Fruit fly (Drosophila melanogaster) whole organism, embryonic: ENCODE results near the gene spel1.

Source experiments
- Asciz ChIP-seq: fragments of 200-800 bp; sonication (Bioruptor generic); optimal IDR thresholded peaks from 2 replicates; lab custom pipeline; 2017; ENCODE audit warnings: missing biosample characterization, mild to moderate bottlenecking, missing genetic modification characterization, missing genetic modification reagents
- Awh ChIP-seq: fragments of 200-800 bp; sonication (Bioruptor generic); IDR thresholded peaks from 2 replicates; pipeline ENCODE4, ENCODE4 v1.3.6; 2022; ENCODE audit warnings: missing biosample characterization, missing genetic modification characterization
- Bgb ChIP-seq: fragments of 200-800 bp; sonication (Bioruptor generic); IDR thresholded peaks from 2 replicates; pipeline ENCODE4 v1.3.6; 2022; ENCODE audit warnings: missing biosample characterization, missing genetic modification characterization; ENCODE audit not compliant: partially characterized antibody
- CG10274 ChIP-seq: fragments of 200-800 bp; sonication (Bioruptor generic); optimal IDR thresholded peaks from 3 replicates; lab custom pipeline; 2017; ENCODE audit warnings: missing biosample characterization, mild to moderate bottlenecking, missing genetic modification characterization
- CG11723 ChIP-seq: fragments of 200-800 bp; sonication (Bioruptor generic); optimal IDR thresholded peaks from 2 replicates; lab custom pipeline; 2017; ENCODE audit warnings: missing biosample characterization, mild to moderate bottlenecking, missing genetic modification characterization
- CG12071 ChIP-seq: fragments of 200-800 bp; sonication (Bioruptor generic); optimal IDR thresholded peaks from 3 replicates; lab custom pipeline; 2018; ENCODE audit warnings: missing biosample characterization, mild to moderate bottlenecking, missing genetic modification characterization
- CG12236 ChIP-seq: fragments of 200-800 bp; sonication (Bioruptor generic); optimal IDR thresholded peaks from 2 replicates; lab custom pipeline; 2016; ENCODE audit warnings: missing biosample characterization, missing genetic modification characterization
- CG14441 ChIP-seq: fragments of 200-800 bp; sonication (Bioruptor generic); IDR thresholded peaks from 2 replicates; pipeline ENCODE4 v1.3.6; 2022; ENCODE audit warnings: missing biosample characterization, missing genetic modification characterization
- CG15696 ChIP-seq: fragments of 200-800 bp; sonication (Bioruptor generic); optimal IDR thresholded peaks from 2 replicates; lab custom pipeline; 2019; ENCODE audit warnings: missing biosample characterization, mild to moderate bottlenecking, missing genetic modification characterization, moderate library complexity
- CG16815 ChIP-seq: fragments of 200-800 bp; sonication (Bioruptor generic); optimal IDR thresholded peaks from 3 replicates; lab custom pipeline; 2017; ENCODE audit warnings: missing biosample characterization, mild to moderate bottlenecking, missing genetic modification characterization
- CG17385 ChIP-seq: fragments of 200-800 bp; sonication (Bioruptor generic); optimal IDR thresholded peaks from 3 replicates; lab custom pipeline; 2018; ENCODE audit warnings: missing biosample characterization, mild to moderate bottlenecking, missing genetic modification characterization
- CG32772 ChIP-seq: fragments of 200-800 bp; sonication (Bioruptor generic); IDR thresholded peaks from 2 replicates; pipeline ENCODE4 v1.3.6; 2022; ENCODE audit warnings: missing biosample characterization, missing genetic modification characterization
- CG3407 ChIP-seq: fragments of 200-800 bp; sonication (Bioruptor generic); optimal IDR thresholded peaks from 2 replicates; lab custom pipeline; 2018; ENCODE audit warnings: missing biosample characterization, mild to moderate bottlenecking, missing genetic modification characterization
- CG34376 ChIP-seq: fragments of 200-800 bp; sonication (Bioruptor generic); optimal IDR thresholded peaks from 2 replicates; lab custom pipeline; 2018; ENCODE audit warnings: missing biosample characterization, mild to moderate bottlenecking, missing genetic modification characterization
- CG3726 ChIP-seq: fragments of 200-800 bp; sonication (Bioruptor generic); IDR thresholded peaks from 3 replicates; pipeline ENCODE4, ENCODE4 v1.3.6; 2022; ENCODE audit warnings: missing biosample characterization, missing genetic modification characterization
- CG4404 ChIP-seq: fragments of 200-800 bp; sonication (Bioruptor generic); IDR thresholded peaks from 2 replicates; pipeline ENCODE4 v1.3.6; 2022; ENCODE audit warnings: missing biosample characterization, missing genetic modification characterization
- CG6272 ChIP-seq: fragments of 200-800 bp; sonication (Bioruptor generic); IDR thresholded peaks from 2 replicates; pipeline ENCODE4 v1.3.6; 2022; ENCODE audit warnings: missing biosample characterization, missing genetic modification characterization
- CG9437 ChIP-seq: fragments of 200-800 bp; sonication (Bioruptor generic); optimal IDR thresholded peaks from 2 replicates; lab custom pipeline; 2018; ENCODE audit warnings: missing biosample characterization, mild to moderate bottlenecking, missing genetic modification characterization
- CG9932 ChIP-seq: fragments of 200-800 bp; sonication (Bioruptor generic); IDR thresholded peaks from 2 replicates; pipeline ENCODE4 v1.3.6; 2022; ENCODE audit warnings: missing biosample characterization, missing genetic modification characterization
- CTCF ChIP-seq: fragments of 200-800 bp; sonication (Bioruptor generic); optimal IDR thresholded peaks from 2 replicates; lab custom pipeline; 2017; ENCODE audit warnings: missing biosample characterization, mild to moderate bottlenecking, missing genetic modification characterization, moderate library complexity
- Dad ChIP-seq: fragments of 200-800 bp; sonication (Bioruptor generic); optimal IDR thresholded peaks from 3 replicates; lab custom pipeline; 2016; ENCODE audit warnings: missing biosample characterization, missing genetic modification characterization
- Dip2 ChIP-seq: fragments of 200-800 bp; sonication (Bioruptor generic); IDR thresholded peaks from 2 replicates; pipeline ENCODE4 v1.3.6; 2022; ENCODE audit warnings: missing biosample characterization, missing genetic modification characterization
- ERR ChIP-seq: fragments of 200-800 bp; sonication (Bioruptor generic); optimal IDR thresholded peaks from 2 replicates; lab custom pipeline; 2016; ENCODE audit warnings: missing biosample characterization, missing genetic modification characterization
- Hmx ChIP-seq: fragments of 200-800 bp; sonication (Bioruptor generic); optimal IDR thresholded peaks from 2 replicates; lab custom pipeline; 2016; ENCODE audit warnings: missing biosample characterization, missing genetic modification characterization
- MBD-R2 ChIP-seq: fragments of 200-800 bp; sonication (Bioruptor generic); IDR thresholded peaks from 2 replicates; pipeline ENCODE4 v1.3.6; 2022; ENCODE audit warnings: missing biosample characterization, missing genetic modification characterization
- Med ChIP-seq: fragments of 200-800 bp; sonication (Bioruptor generic); peaks from one replicate; lab custom pipeline; 2016; ENCODE audit warnings: missing biosample characterization, missing genetic modification characterization, mild to moderate bottlenecking, inconsistent platforms, moderate library complexity
- NC2α ChIP-seq: fragments of 200-800 bp; sonication (Bioruptor generic); optimal IDR thresholded peaks from 2 replicates; lab custom pipeline; 2016; ENCODE audit warnings: missing biosample characterization, missing genetic modification characterization
- NC2β ChIP-seq: fragments of 200-800 bp; sonication (Bioruptor generic); optimal IDR thresholded peaks from 2 replicates; lab custom pipeline; 2016; ENCODE audit warnings: missing biosample characterization, missing genetic modification characterization
- Oli ChIP-seq: fragments of 200-800 bp; sonication (Bioruptor generic); optimal IDR thresholded peaks from 2 replicates; lab custom pipeline; 2018; ENCODE audit warnings: missing biosample characterization, mild to moderate bottlenecking, missing genetic modification characterization, moderate library complexity
- cato ChIP-seq: fragments of 200-800 bp; sonication (Bioruptor generic); optimal IDR thresholded peaks from 2 replicates; lab custom pipeline; 2016; ENCODE audit warnings: missing biosample characterization, missing genetic modification characterization, borderline replicate concordance
- caup ChIP-seq: fragments of 200-800 bp; sonication (Bioruptor generic); optimal IDR thresholded peaks from 3 replicates; lab custom pipeline; 2017; ENCODE audit warnings: missing biosample characterization, mild to moderate bottlenecking, missing genetic modification characterization, moderate library complexity; ENCODE audit not compliant: severe bottlenecking
- chif ChIP-seq, 2 experiments: fragments of 200-800 bp; sonication (Bioruptor generic); optimal IDR thresholded peaks; 3 replicates each; lab custom pipeline; 2016; ENCODE audit warnings: missing biosample characterization in 2 of 2, missing genetic modification characterization in 2 of 2
- chm ChIP-seq: fragments of 200-800 bp; sonication (Bioruptor generic); IDR thresholded peaks from 2 replicates; pipeline ENCODE4 v1.3.6; 2022; ENCODE audit warnings: missing biosample characterization, missing genetic modification characterization
- chn ChIP-seq: fragments of 200-800 bp; sonication (Bioruptor generic); optimal IDR thresholded peaks from 2 replicates; lab custom pipeline; 2016; ENCODE audit warnings: missing biosample characterization, missing genetic modification characterization
- disco-r ChIP-seq: fragments of 200-800 bp; sonication (Bioruptor generic); optimal IDR thresholded peaks from 2 replicates; lab custom pipeline; 2016; ENCODE audit warnings: missing biosample characterization, missing genetic modification characterization
- exex ChIP-seq: fragments of 200-800 bp; sonication (Bioruptor generic); optimal IDR thresholded peaks from 4 replicates; lab custom pipeline; 2018; ENCODE audit warnings: missing biosample characterization, mild to moderate bottlenecking, missing genetic modification characterization, moderate library complexity
- eyg ChIP-seq: fragments of 200-800 bp; sonication (Bioruptor generic); optimal IDR thresholded peaks from 3 replicates; lab custom pipeline; 2016; ENCODE audit warnings: missing biosample characterization, missing genetic modification characterization
- fd102C ChIP-seq: fragments of 200-800 bp; sonication (Bioruptor generic); optimal IDR thresholded peaks from 2 replicates; lab custom pipeline; 2018; ENCODE audit warnings: missing biosample characterization, mild to moderate bottlenecking, missing genetic modification characterization, moderate library complexity
- fu2 ChIP-seq: fragments of 200-800 bp; sonication (Bioruptor generic); optimal IDR thresholded peaks from 2 replicates; lab custom pipeline; 2016; ENCODE audit warnings: missing biosample characterization, missing genetic modification characterization
- jumu ChIP-seq: fragments of 200-800 bp; sonication (Bioruptor generic); optimal IDR thresholded peaks from 3 replicates; lab custom pipeline; 2016; ENCODE audit warnings: missing biosample characterization, missing genetic modification characterization
- kni ChIP-seq: fragments of 200-800 bp; sonication (Bioruptor generic); optimal IDR thresholded peaks from 3 replicates; lab custom pipeline; 2017; ENCODE audit warnings: mild to moderate bottlenecking, missing biosample characterization, missing genetic modification reagents, missing genetic modification characterization
- lola ChIP-seq, 3 experiments: fragments of >200 bp in 2 of 3; fragments of 200-800 bp in 1 of 3; sonication (Bioruptor generic) in 1 of 3; optimal IDR thresholded peaks; 2 replicates each; lab custom pipeline; 2017 to 2019; ENCODE audit warnings: missing biosample characterization in 3 of 3, missing genetic modification characterization in 3 of 3, mild to moderate bottlenecking in 1 of 3, moderate library complexity in 1 of 3
- mam ChIP-seq: fragments of 200-800 bp; sonication (Bioruptor generic); optimal IDR thresholded peaks from 3 replicates; lab custom pipeline; 2016; ENCODE audit warnings: missing biosample characterization, missing genetic modification characterization
- mirr ChIP-seq: fragments of 200-800 bp; sonication (Bioruptor generic); optimal IDR thresholded peaks from 3 replicates; lab custom pipeline; 2018; ENCODE audit warnings: missing biosample characterization, mild to moderate bottlenecking, missing genetic modification characterization
- nmo ChIP-seq: fragments of 200-800 bp; sonication (Bioruptor generic); optimal IDR thresholded peaks from 2 replicates; lab custom pipeline; 2018; ENCODE audit warnings: missing biosample characterization, mild to moderate bottlenecking, missing genetic modification characterization, moderate library complexity
- otp ChIP-seq: fragments of 200-800 bp; sonication (Bioruptor generic); IDR thresholded peaks from 3 replicates; pipeline ENCODE4, ENCODE4 v1.3.6; 2022; ENCODE audit warnings: missing biosample characterization, missing genetic modification characterization
- pan ChIP-seq, 4 experiments: fragments of >200 bp in 3 of 4; fragments of 200-800 bp in 1 of 4; sonication (Bioruptor generic) in 1 of 4; optimal IDR thresholded peaks in 3 of 4; IDR thresholded peaks in 1 of 4; 2 replicates each; pipeline versions ENCODE4 v1.3.6 to Lab custom; 2017 to 2022; ENCODE audit warnings: missing biosample characterization in 2 of 4, missing genetic modification characterization in 2 of 4, mixed read lengths in 1 of 4
- sens ChIP-seq: fragments of 200-800 bp; sonication (Bioruptor generic); peaks from one replicate; lab custom pipeline; 2016; ENCODE audit warnings: missing biosample characterization, missing genetic modification characterization
- seq ChIP-seq: fragments of 200-800 bp; sonication (Bioruptor generic); IDR thresholded peaks from 2 replicates; pipeline ENCODE4 v1.3.6; 2022; ENCODE audit warnings: missing biosample characterization, missing genetic modification characterization
- stc ChIP-seq: fragments of 200-800 bp; sonication (Bioruptor generic); IDR thresholded peaks from 2 replicates; pipeline ENCODE4 v1.3.6; 2022; ENCODE audit warnings: missing biosample characterization, missing genetic modification characterization
- sug ChIP-seq: fragments of 200-800 bp; optimal IDR thresholded peaks from 2 replicates; lab custom pipeline; 2019; ENCODE audit warnings: missing biosample characterization, mild to moderate bottlenecking, missing genetic modification characterization, moderate library complexity
- tap ChIP-seq: fragments of 200-800 bp; optimal IDR thresholded peaks from 3 replicates; lab custom pipeline; 2019; ENCODE audit warnings: missing biosample characterization, mild to moderate bottlenecking, missing genetic modification characterization, moderate library complexity
- usp ChIP-seq: fragments of >200 bp; optimal IDR thresholded peaks from 2 replicates; lab custom pipeline; 2017; ENCODE audit warnings: missing biosample characterization, missing genetic modification characterization

spel1 gene

DNA sequence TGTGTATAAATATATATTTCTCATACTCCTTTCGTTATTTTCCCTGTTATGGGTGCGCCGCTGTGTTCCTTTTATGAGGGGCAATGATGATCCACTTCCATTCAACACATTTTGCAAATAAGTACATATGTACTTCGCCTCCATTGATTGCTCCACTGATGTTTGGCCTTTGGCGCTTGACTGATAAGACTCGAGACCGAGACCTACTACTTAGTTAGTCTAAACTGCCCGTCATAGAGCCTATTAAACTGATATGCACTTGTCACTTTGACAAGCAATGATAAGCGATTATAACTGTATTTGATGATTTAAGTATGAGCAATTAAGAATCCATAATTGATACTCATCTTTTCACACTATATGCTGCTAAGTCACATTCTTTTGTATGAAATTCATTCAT is 5.6 kb upstream of the spel1 start:
- no peak for TF ChIP-seq CG3726
- no peak for TF ChIP-seq disco-r
- TF ChIP-seq Asciz (GFP tag; lab: Kevin White, UChicago): no peak
- TF ChIP-seq NC2α (GFP tag; lab: Kevin White, UChicago): no peak
- peak; percentile 90 for TF ChIP-seq exex
- TF ChIP-seq CG6272 (GFP tag; lab: Robert Waterston, UW): no peak
- no peak for TF ChIP-seq Hmx (GFP tag; lab: Kevin White, UChicago)
- TF ChIP-seq CG15696 (tag; lab: Kevin White, UChicago): no peak
- TF ChIP-seq Dad: no peak
- no peak for TF ChIP-seq Bgb
- TF ChIP-seq caup: no peak
- peak; percentile 30 for TF ChIP-seq Med (GFP tag; lab: Kevin White, UChicago)
- no peak for TF ChIP-seq MBD-R2 (GFP tag; lab: Robert Waterston, UW)
- no peak for TF ChIP-seq CTCF (GFP tag; lab: Kevin White, UChicago)
- TF ChIP-seq nmo: no peak
- TF ChIP-seq mirr: peak; percentile 65
- TF ChIP-seq CG16815 (GFP tag; lab: Kevin White, UChicago): no peak
- no peak for TF ChIP-seq CG4404 (GFP tag; lab: Robert Waterston, UW)
- no peak for TF ChIP-seq Dip2 (GFP tag; lab: Robert Waterston, UW)
- no peak for TF ChIP-seq CG3407 (GFP tag; lab: Kevin White, UChicago)
- TF ChIP-seq sug (tag; lab: Kevin White, UChicago): peak; percentile 32
- TF ChIP-seq sens (GFP tag; lab: Kevin White, UChicago): peak; percentile 21
- TF ChIP-seq ERR (GFP tag; lab: Kevin White, UChicago): no peak
- TF ChIP-seq chif (GFP tag; optimal IDR thresholded peaks at IDR 0.05; lab: Kevin White, UChicago): no peak
- no peak for TF ChIP-seq CG10274 (GFP tag; lab: Kevin White, UChicago)
- TF ChIP-seq fu2: no peak
- no peak for TF ChIP-seq NC2β
- TF ChIP-seq otp (GFP tag; lab: Robert Waterston, UW): no peak
- TF ChIP-seq eyg (GFP tag; lab: Kevin White, UChicago): no peak
- TF ChIP-seq CG34376: peak; percentile 15
- no peak for TF ChIP-seq CG17385 (GFP tag; lab: Kevin White, UChicago)

dm6 chr2L:14356793-14357372 is 5.0 kb upstream of the spel1 start:
- TF ChIP-seq CG14441 (GFP tag; lab: Robert Waterston, UW): no peak
- peak; percentile 52 for TF ChIP-seq CG32772 (GFP tag; lab: Robert Waterston, UW)
- TF ChIP-seq CG12236 (GFP tag; lab: Kevin White, UChicago): no peak
- TF ChIP-seq lola (GFP tag; optimal IDR thresholded peaks at IDR 0.05; lab: Kevin White, UChicago): no peak
- no peak for TF ChIP-seq chn (GFP tag; lab: Kevin White, UChicago)
- no peak for TF ChIP-seq CG9932 (GFP tag; lab: Robert Waterston, UW)
- TF ChIP-seq jumu: no peak
- no peak for TF ChIP-seq fd102C
- no peak for TF ChIP-seq cato (GFP tag; lab: Kevin White, UChicago)
- 0 out of 2 replicates have a peak, but pooled peaks have one; percentile 62 for TF ChIP-seq chm (GFP tag; lab: Robert Waterston, UW)
- no peak for TF ChIP-seq pan (optimal IDR thresholded peaks at IDR 0.05; lab: Kevin White, UChicago)
- no peak for TF ChIP-seq pan (GFP tag; optimal IDR thresholded peaks at IDR 0.05 in 1 of 2, IDR thresholded peaks at IDR 0.05 in 1 of 2)
- 0 out of 2 replicates have a peak, but pooled peaks have one; percentile 29 for TF ChIP-seq seq (GFP tag; lab: Robert Waterston, UW)
- no peak for TF ChIP-seq stc (GFP tag; lab: Robert Waterston, UW)
- TF ChIP-seq CG9437 (GFP tag; lab: Kevin White, UChicago): no peak
- TF ChIP-seq Dip2 (GFP tag; lab: Robert Waterston, UW): no peak
- no peak for TF ChIP-seq Oli (tag; lab: Kevin White, UChicago)
- 0 out of 2 replicates have a peak, but pooled peaks have one; percentile 25 for TF ChIP-seq Awh (GFP tag; lab: Robert Waterston, UW)
- no peak for TF ChIP-seq CG11723 (GFP tag; lab: Kevin White, UChicago)
- TF ChIP-seq CG12071: no peak
- TF ChIP-seq kni (GFP tag; lab: Kevin White, UChicago): peak; percentile 49
- no peak for TF ChIP-seq mam
- no peak for TF ChIP-seq tap (tag; lab: Kevin White, UChicago)
- TF ChIP-seq usp (GFP tag; lab: Kevin White, UChicago): no peak
